Worm (Caenorhabditis elegans) whole organism, young adult: ENCODE data around the gene unc-23.

Source experiments
- B0261.1 ChIP-seq: sonication (generic microtip); optimal IDR thresholded peaks from 2 replicates; lab custom pipeline; 2016; ENCODE audit warnings: mild to moderate bottlenecking, missing genetic modification characterization, moderate library complexity, missing compliant biosample characterization
- ama-1 ChIP-seq, 3 experiments: fragments of 150-350 bp in 1 of 3; sonication (generic microtip) in 2 of 3; optimal IDR thresholded peaks; 2 replicates each; lab custom pipeline; 2014 to 2018; ENCODE audit warnings: missing biosample characterization in 2 of 3, missing genetic modification characterization in 2 of 3, missing genetic modification reagents in 2 of 3
- attf-5 ChIP-seq: fragments of 200-800 bp; sonication (Bioruptor generic); optimal IDR thresholded peaks from 2 replicates; lab custom pipeline; 2018; ENCODE audit warnings: mild to moderate bottlenecking, missing genetic modification characterization, missing compliant biosample characterization
- cebp-2 ChIP-seq: fragments of 200-800 bp; sonication (Bioruptor generic); IDR thresholded peaks from 2 replicates; pipeline ENCODE4 v1.3.6; 2022; ENCODE audit warnings: missing genetic modification characterization, missing compliant biosample characterization
- madf-10 ChIP-seq: sonication (generic microtip); optimal IDR thresholded peaks from 2 replicates; lab custom pipeline; 2016; ENCODE audit warnings: mild to moderate bottlenecking, missing genetic modification characterization, missing compliant biosample characterization
- madf-8 ChIP-seq: fragments of 200-800 bp; sonication (Bioruptor generic); conservative IDR thresholded peaks from 2 replicates; pipeline ENCODE4 v1.3.6; 2022; ENCODE audit warnings: missing genetic modification reagents, missing genetic modification characterization, missing compliant biosample characterization
- rec-8 ChIP-seq, 2 experiments: sonication (generic microtip); optimal IDR thresholded peaks; 2 replicates each; lab custom pipeline; 2016; ENCODE audit warnings: mild to moderate bottlenecking in 2 of 2, missing genetic modification characterization in 2 of 2, missing genetic modification reagents in 2 of 2, missing genotype in 2 of 2, missing biosample characterization in 1 of 2, missing compliant biosample characterization in 1 of 2, moderate library complexity in 1 of 2
- snpc-4 ChIP-seq, 5 experiments: fragments of 150-350 bp in 1 of 5; sonication (generic microtip) in 4 of 5; optimal IDR thresholded peaks; 2 replicates each; lab custom pipeline; 2014 to 2018; ENCODE audit warnings: missing genetic modification characterization in 5 of 5, missing biosample characterization in 3 of 5, antibody characterized with exemption in 2 of 5, mild to moderate bottlenecking in 2 of 5, missing compliant biosample characterization in 2 of 5, missing genotype in 2 of 5, moderate library complexity in 2 of 5, missing genetic modification reagents in 1 of 5

- TF ChIP-seq snpc-4 (GFP tag; optimal IDR thresholded peaks at IDR 0.05; lab: Kevin White, UChicago): no peak
- TF ChIP-seq snpc-4 (tag; optimal IDR thresholded peaks at IDR 0.05; lab: Kevin White, UChicago): no peak
- TF ChIP-seq ama-1 (optimal IDR thresholded peaks at IDR 0.05; lab: Kevin White, UChicago): no peak
- no peak for TF ChIP-seq ama-1 (GFP tag; optimal IDR thresholded peaks at IDR 0.05; lab: Kevin White, UChicago)
- no peak for TF ChIP-seq rec-8 (tag; optimal IDR thresholded peaks at IDR 0.05; lab: Kevin White, UChicago)
- TF ChIP-seq B0261.1: no peak
- TF ChIP-seq cebp-2 (GFP tag; lab: Robert Waterston, UW): no peak
- TF ChIP-seq madf-8 (GFP tag; lab: Robert Waterston, UW): no peak
- no peak for TF ChIP-seq madf-10 (tag; lab: Kevin White, UChicago)
- no peak for TF ChIP-seq attf-5
Observed at ce11 chrV:8942437-8942978, 6.3 kb downstream of the unc-23 start.
